Worm (Caenorhabditis elegans): Measurements from ENCODE around the gene fbxc-26.

fbxc-26 gene

DNA sequence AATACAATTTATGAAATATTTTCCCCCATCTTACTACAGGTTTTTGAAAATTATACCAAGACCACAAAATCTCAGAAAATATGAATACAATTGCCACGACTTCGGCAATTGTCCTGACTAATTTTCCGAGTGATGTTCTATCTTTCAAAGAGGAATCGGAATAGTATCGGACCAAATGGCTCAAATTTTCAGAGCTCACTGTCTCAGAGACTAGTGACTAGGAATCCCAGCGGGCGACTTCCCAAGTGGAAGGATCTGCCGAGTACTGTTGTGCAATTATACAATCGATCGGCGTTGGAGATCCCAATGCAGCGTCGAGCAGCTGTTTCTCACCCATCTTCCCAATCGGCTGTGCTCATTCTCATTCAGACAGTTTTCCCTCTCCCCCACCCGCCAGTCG lies 31.3 kb upstream of the fbxc-26 start, which contains the start of gene F45C12.17:
TSS of gene F45C12.17 (plus strand) at position 377 of the 400 bp plus-strand sequence.
- no peak for TF ChIP-seq lsy-2 (tag; optimal IDR thresholded peaks at IDR 0.05)
- TF ChIP-seq gmeb-1 (tag; optimal IDR thresholded peaks at IDR 0.05), result no peak
- TF ChIP-seq sem-4 (tag; optimal IDR thresholded peaks at IDR 0.05), result no peak
- TF ChIP-seq sma-3 (GFP tag; optimal IDR thresholded peaks at IDR 0.05), result no peak

DNA sequence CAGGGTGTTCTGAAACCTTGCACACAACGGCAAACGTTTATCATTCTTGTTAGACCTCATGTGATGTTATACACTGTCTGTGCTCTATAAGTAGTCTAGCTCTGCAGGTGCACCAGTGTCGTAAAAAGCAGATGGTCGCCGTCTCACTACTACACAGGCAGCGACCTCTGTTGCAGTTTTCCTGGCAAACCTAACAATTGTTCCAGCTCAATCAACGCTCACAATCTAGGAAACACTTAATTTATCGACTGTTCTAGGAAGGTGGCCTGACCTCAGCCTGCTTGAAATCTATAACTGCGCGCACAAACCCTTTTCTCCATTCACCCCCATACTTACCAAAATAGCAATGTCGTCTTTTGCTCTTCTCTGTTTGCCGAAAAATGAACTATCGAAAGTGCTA lies 29.9 kb upstream of the fbxc-26 start, which contains the start of gene fbxb-11:
TSS of gene fbxb-11 (plus strand) at position 301 of the 400 bp plus-strand sequence.
- TF ChIP-seq nhr-21 (tag; optimal IDR thresholded peaks at IDR 0.05), result no peak
- no peak for TF ChIP-seq egl-27 (tag; optimal IDR thresholded peaks at IDR 0.05)
- TF ChIP-seq aly-2 (tag; optimal IDR thresholded peaks at IDR 0.05), result no peak
- TF ChIP-seq Y55F3AM.14 (GFP tag; optimal IDR thresholded peaks at IDR 0.05), result no peak
- TF ChIP-seq mab-5 (tag; optimal IDR thresholded peaks at IDR 0.05), result no peak
- no peak for TF ChIP-seq snpc-4 (tag; optimal IDR thresholded peaks at IDR 0.05)

ce11 chrII:1722394-1722793 lies 28.0 kb upstream of the fbxc-26 start, which contains the start of the genes fbxb-5 and btb-8:
TSS of gene fbxb-5 (minus strand) at chrII:1722494.
TSS of gene btb-8 (plus strand) at chrII:1722770.
- TF ChIP-seq ztf-1 (GFP tag; conservative IDR thresholded peaks at IDR 0.05) (no peak), Y55F3AM.14 (GFP tag; optimal IDR thresholded peaks at IDR 0.05) (no peak), mab-5 (tag; optimal IDR thresholded peaks at IDR 0.05) (no peak), unc-55 (GFP tag; optimal IDR thresholded peaks at IDR 0.05) (no peak), nhr-129 (tag; optimal IDR thresholded peaks at IDR 0.05) (no peak), snpc-4 (tag; optimal IDR thresholded peaks at IDR 0.05) (no peak), crh-2 (tag; optimal IDR thresholded peaks at IDR 0.05) (no peak), nhr-10 (tag; optimal IDR thresholded peaks at IDR 0.05) (no peak), elt-1 (tag; optimal IDR thresholded peaks at IDR 0.05) (no peak), skn-1 (tag; optimal IDR thresholded peaks at IDR 0.05) (no peak), blmp-1 (tag; optimal IDR thresholded peaks at IDR 0.05; ENCODE audit: insufficient read depth) (no peak), nhr-6 (tag; optimal IDR thresholded peaks at IDR 0.05) (no peak), sem-4 (tag; optimal IDR thresholded peaks at IDR 0.05) (no peak), lin-13 (GFP tag; optimal IDR thresholded peaks at IDR 0.05) (no peak), ztf-4 (tag; optimal IDR thresholded peaks at IDR 0.05) (no peak), egl-27 (tag; optimal IDR thresholded peaks at IDR 0.05) (no peak), sma-9 (GFP tag; optimal IDR thresholded peaks at IDR 0.05) (no peak), sma-9 (tag; optimal IDR thresholded peaks at IDR 0.05) (no peak), sma-3 (GFP tag; optimal IDR thresholded peaks at IDR 0.05) (no peak), ceh-82 (tag; optimal IDR thresholded peaks at IDR 0.05) (no peak), nhr-12 (tag; optimal IDR thresholded peaks at IDR 0.05) (no peak)

ce11 chrII:1719153-1719552 lies 24.7 kb upstream of the fbxc-26 start, which contains the start of gene fbxb-48:
TSS of gene fbxb-48 (minus strand) at chrII:1719253.
- TF ChIP-seq ama-1 (optimal IDR thresholded peaks at IDR 0.05), result no peak
- no peak for TF ChIP-seq ceh-82 (tag; optimal IDR thresholded peaks at IDR 0.05)
- TF ChIP-seq nhr-11 (tag; optimal IDR thresholded peaks at IDR 0.05), result no peak
- no peak for TF ChIP-seq nhr-23 (tag; optimal IDR thresholded peaks at IDR 0.05)
- TF ChIP-seq C34F6.9 (tag; optimal IDR thresholded peaks at IDR 0.05), result no peak
- no peak for TF ChIP-seq lin-13 (GFP tag; optimal IDR thresholded peaks at IDR 0.05)
- TF ChIP-seq ceh-16 (tag; optimal IDR thresholded peaks at IDR 0.05), result no peak
- no peak for TF ChIP-seq sma-9 (GFP tag; optimal IDR thresholded peaks at IDR 0.05)
- TF ChIP-seq sma-9 (tag; optimal IDR thresholded peaks at IDR 0.05), result no peak
- no peak for TF ChIP-seq skn-1 (tag; optimal IDR thresholded peaks at IDR 0.05)
- no peak for TF ChIP-seq sem-4 (tag; optimal IDR thresholded peaks at IDR 0.05)
- TF ChIP-seq zag-1 (tag; optimal IDR thresholded peaks at IDR 0.05), result no peak
- no peak for TF ChIP-seq mbf-1 (tag; optimal IDR thresholded peaks at IDR 0.05)
- TF ChIP-seq mab-5 (tag; optimal IDR thresholded peaks at IDR 0.05), result no peak
- no peak for TF ChIP-seq ZK546.5 (tag; optimal IDR thresholded peaks at IDR 0.05)
- no peak for TF ChIP-seq nhr-12 (tag; optimal IDR thresholded peaks at IDR 0.05)
- TF ChIP-seq lin-11 (tag; optimal IDR thresholded peaks at IDR 0.05), result no peak

DNA sequence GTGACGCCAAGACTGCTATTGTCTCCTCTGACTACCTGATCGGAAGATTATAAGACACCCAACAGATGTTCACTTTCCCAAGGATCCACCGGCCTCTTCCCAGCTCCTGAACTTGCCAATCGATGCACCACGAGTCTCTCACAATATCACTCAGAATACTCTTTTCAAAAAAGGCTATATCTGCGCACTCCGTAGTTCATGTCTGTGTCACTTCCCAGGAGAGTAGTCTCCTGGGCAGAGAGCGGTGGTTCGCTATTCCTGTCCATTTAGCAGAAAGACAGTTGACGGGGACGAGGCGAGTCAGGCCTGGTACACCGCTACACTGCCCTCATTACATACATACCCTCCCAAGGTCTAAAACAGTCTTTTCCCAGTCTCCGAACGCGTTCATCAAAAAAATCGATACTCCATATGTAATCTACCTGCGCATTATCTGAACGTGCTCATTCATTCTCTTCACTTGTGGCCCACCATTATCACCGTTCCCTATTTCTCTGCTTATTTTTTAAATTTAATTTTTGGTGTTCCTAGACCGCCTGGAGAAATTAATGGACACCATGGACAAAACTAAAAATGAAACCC lies 20.4 kb upstream of the fbxc-26 start, which contains the start of gene btb-6:
TSS of gene btb-6 (plus strand) at position 532 of the 582 bp plus-strand sequence.
- TF ChIP-seq mdl-1 (tag; optimal IDR thresholded peaks at IDR 0.05) (no peak), nhr-129 (tag; optimal IDR thresholded peaks at IDR 0.05) (no peak), lin-39 (tag; optimal IDR thresholded peaks at IDR 0.05) (no peak), nhr-6 (tag; optimal IDR thresholded peaks at IDR 0.05) (no peak), F13H6.1 (tag; optimal IDR thresholded peaks at IDR 0.05) (no peak), ztf-4 (tag; optimal IDR thresholded peaks at IDR 0.05) (no peak)
